Worm (Caenorhabditis elegans) whole organism, L3 larva: ENCODE results near the gene grl-10.

Experiments
- R02D3.7 ChIP-seq: fragments of 150-350 bp; optimal IDR thresholded peaks from 2 replicates; lab custom pipeline; 2014; ENCODE audit warnings: missing biosample characterization, missing genetic modification characterization
- ZK546.5 ChIP-seq: sonication (generic microtip); optimal IDR thresholded peaks from 2 replicates; lab custom pipeline; 2017; ENCODE audit warnings: missing biosample characterization, missing genetic modification characterization
- aly-2 ChIP-seq: fragments of 150-350 bp; optimal IDR thresholded peaks from 2 replicates; lab custom pipeline; 2014; ENCODE audit warnings: missing biosample characterization, missing genetic modification characterization
- ama-1 ChIP-seq: fragments of 150-350 bp; optimal IDR thresholded peaks from 2 replicates; lab custom pipeline; 2018
- ceh-16 ChIP-seq: sonication (generic microtip); optimal IDR thresholded peaks from 2 replicates; lab custom pipeline; 2017; ENCODE audit warnings: missing biosample characterization, missing genetic modification characterization
- ceh-28 ChIP-seq: fragments of 150-350 bp; optimal IDR thresholded peaks from 2 replicates; lab custom pipeline; 2014; ENCODE audit warnings: missing biosample characterization, missing genetic modification reagents, missing genetic modification characterization
- ceh-82 ChIP-seq: fragments of 150-350 bp; optimal IDR thresholded peaks from 2 replicates; lab custom pipeline; 2014; ENCODE audit warnings: missing biosample characterization, missing genetic modification characterization
- ceh-9 ChIP-seq: sonication (generic microtip); optimal IDR thresholded peaks from 2 replicates; lab custom pipeline; 2018; ENCODE audit warnings: missing biosample characterization, missing genetic modification characterization
- daf-12 ChIP-seq: fragments of 150-350 bp; optimal IDR thresholded peaks from 2 replicates; lab custom pipeline; 2014; ENCODE audit warnings: missing biosample characterization, missing genetic modification reagents, missing genetic modification characterization
- egl-27 ChIP-seq: sonication (generic microtip); optimal IDR thresholded peaks from 4 replicates; lab custom pipeline; 2017; ENCODE audit warnings: missing biosample characterization, missing genetic modification reagents, missing genetic modification characterization
- egl-5 ChIP-seq: fragments of 150-350 bp; optimal IDR thresholded peaks from 2 replicates; lab custom pipeline; 2017; ENCODE audit warnings: missing biosample characterization, missing genetic modification reagents, missing genetic modification characterization, inconsistent platforms
- elt-1 ChIP-seq: fragments of 150-350 bp; optimal IDR thresholded peaks from 2 replicates; lab custom pipeline; 2014; ENCODE audit warnings: missing biosample characterization, missing genetic modification characterization
- elt-2 ChIP-seq: sonication (generic microtip); optimal IDR thresholded peaks from 2 replicates; lab custom pipeline; 2016; ENCODE audit warnings: missing genetic modification reagents, mild to moderate bottlenecking, missing genetic modification characterization, missing compliant biosample characterization
- elt-3 ChIP-seq, 3 experiments: fragments of 150-350 bp in 1 of 3; sonication (generic microtip) in 2 of 3; optimal IDR thresholded peaks; 2 replicates in 2 of 3; 4 replicates in 1 of 3; lab custom pipeline; 2014 to 2017; ENCODE audit warnings: missing biosample characterization in 3 of 3, missing genetic modification characterization in 3 of 3
- eor-1 ChIP-seq, 2 experiments: fragments of 150-350 bp; optimal IDR thresholded peaks; 2 replicates each; lab custom pipeline; 2014 to 2018; ENCODE audit warnings: missing biosample characterization in 2 of 2, missing genetic modification characterization in 2 of 2
- fkh-10 ChIP-seq: sonication (generic microtip); optimal IDR thresholded peaks from 2 replicates; lab custom pipeline; 2017; ENCODE audit warnings: missing biosample characterization, missing genetic modification reagents, missing genetic modification characterization
- fkh-2 ChIP-seq: fragments of 150-350 bp; optimal IDR thresholded peaks from 2 replicates; lab custom pipeline; 2014; ENCODE audit warnings: missing biosample characterization, missing genetic modification reagents, missing genetic modification characterization
- fos-1 ChIP-seq: fragments of 150-350 bp; optimal IDR thresholded peaks from 2 replicates; lab custom pipeline; 2014; ENCODE audit warnings: missing biosample characterization, missing genetic modification characterization
- jun-1 ChIP-seq: fragments of 150-350 bp; optimal IDR thresholded peaks from 2 replicates; lab custom pipeline; 2014; ENCODE audit warnings: missing biosample characterization, missing genetic modification reagents, missing genetic modification characterization
- lin-15B ChIP-seq: fragments of 150-350 bp; optimal IDR thresholded peaks from 2 replicates; lab custom pipeline; 2014; ENCODE audit warnings: missing biosample characterization, missing genetic modification characterization
- lin-39 ChIP-seq: fragments of 150-350 bp; optimal IDR thresholded peaks from 2 replicates; lab custom pipeline; 2018; ENCODE audit warnings: missing biosample characterization, missing genetic modification reagents, missing genetic modification characterization
- lsy-12 ChIP-seq: sonication (generic microtip); optimal IDR thresholded peaks from 2 replicates; lab custom pipeline; 2016; ENCODE audit warnings: mild to moderate bottlenecking, missing genetic modification characterization, missing compliant biosample characterization
- mdl-1 ChIP-seq: fragments of 150-350 bp; optimal IDR thresholded peaks from 2 replicates; lab custom pipeline; 2014; ENCODE audit warnings: missing biosample characterization, missing genetic modification characterization
- mml-1 ChIP-seq: fragments of 150-350 bp; sonication (generic microtip); optimal IDR thresholded peaks from 3 replicates; lab custom pipeline; 2014; ENCODE audit warnings: missing biosample characterization, missing genetic modification characterization
- nfya-1 ChIP-seq: sonication (generic microtip); optimal IDR thresholded peaks from 2 replicates; lab custom pipeline; 2017; ENCODE audit warnings: missing genetic modification characterization, mild to moderate bottlenecking, missing compliant biosample characterization, antibody characterized with exemption, moderate library complexity; ENCODE audit not compliant: insufficient read depth
- nhr-11 ChIP-seq: fragments of 150-350 bp; optimal IDR thresholded peaks from 2 replicates; lab custom pipeline; 2014; ENCODE audit warnings: missing biosample characterization, missing genetic modification characterization
- nhr-237 ChIP-seq: fragments of 150-350 bp; optimal IDR thresholded peaks from 2 replicates; lab custom pipeline; 2014; ENCODE audit warnings: missing biosample characterization, missing genetic modification characterization
- nhr-25 ChIP-seq: sonication (generic microtip); optimal IDR thresholded peaks from 2 replicates; lab custom pipeline; 2017; ENCODE audit warnings: missing biosample characterization, missing genetic modification characterization
- nhr-28 ChIP-seq: fragments of 150-350 bp; optimal IDR thresholded peaks from 2 replicates; lab custom pipeline; 2014; ENCODE audit warnings: missing biosample characterization, missing genetic modification characterization
- nhr-43 ChIP-seq: sonication (generic microtip); optimal IDR thresholded peaks from 2 replicates; lab custom pipeline; 2016; ENCODE audit warnings: mild to moderate bottlenecking, missing genetic modification characterization, missing compliant biosample characterization; ENCODE audit not compliant: poor library complexity, severe bottlenecking
- nhr-67 ChIP-seq: fragments of 150-350 bp; optimal IDR thresholded peaks from 2 replicates; lab custom pipeline; 2014; ENCODE audit warnings: missing biosample characterization, missing genetic modification characterization
- nhr-77 ChIP-seq: fragments of 150-350 bp; optimal IDR thresholded peaks from 2 replicates; lab custom pipeline; 2014; ENCODE audit warnings: missing biosample characterization, missing genetic modification characterization
- pha-4 ChIP-seq: fragments of 150-350 bp; optimal IDR thresholded peaks from 2 replicates; lab custom pipeline; 2014; ENCODE audit warnings: missing biosample characterization, missing genetic modification reagents, missing genetic modification characterization
- pqm-1 ChIP-seq: fragments of 150-350 bp; optimal IDR thresholded peaks from 2 replicates; lab custom pipeline; 2017; ENCODE audit warnings: missing biosample characterization, missing genetic modification characterization, inconsistent platforms
- skn-1 ChIP-seq: fragments of 150-350 bp; optimal IDR thresholded peaks from 2 replicates; lab custom pipeline; 2014; ENCODE audit warnings: missing biosample characterization, missing genetic modification characterization
- tbx-2 ChIP-seq: sonication (generic microtip); optimal IDR thresholded peaks from 2 replicates; lab custom pipeline; 2016; ENCODE audit warnings: mild to moderate bottlenecking, missing genetic modification characterization, missing compliant biosample characterization
- zag-1 ChIP-seq: fragments of 150-350 bp; optimal IDR thresholded peaks from 2 replicates; lab custom pipeline; 2014; ENCODE audit warnings: missing biosample characterization, missing genetic modification characterization
- ztf-11 ChIP-seq: fragments of 150-350 bp; optimal IDR thresholded peaks from 2 replicates; lab custom pipeline; 2014; ENCODE audit warnings: missing biosample characterization, missing genetic modification characterization
- ztf-4 ChIP-seq: fragments of 150-350 bp; optimal IDR thresholded peaks from 2 replicates; lab custom pipeline; 2014; ENCODE audit warnings: missing biosample characterization, missing genetic modification characterization

The grl-10 gene

ce11 chrV:7734909-7735308 lies 39.4 kb upstream of the grl-10 start, which contains the start of gene clic-1 (continued):
- TF ChIP-seq nhr-237 (tag; lab: Kevin White, UChicago) (no peak), mml-1 (tag; lab: Kevin White, UChicago) (no peak), pqm-1 (tag; lab: Kevin White, UChicago) (no peak), elt-1 (tag; lab: Kevin White, UChicago) (no peak), eor-1 (tag; optimal IDR thresholded peaks at IDR 0.05; lab: Kevin White, UChicago) (no peak), ztf-4 (tag; lab: Kevin White, UChicago) (no peak), tbx-2 (no peak), fos-1 (tag; lab: Kevin White, UChicago) (no peak), lin-15B (tag; lab: Kevin White, UChicago) (peak; percentile 64), daf-12 (tag; lab: Kevin White, UChicago) (no peak), lsy-12 (tag; lab: Kevin White, UChicago) (no peak), nhr-67 (tag; lab: Kevin White, UChicago) (no peak), nhr-77 (tag; lab: Kevin White, UChicago) (no peak), fkh-10 (peak; percentile 31), nfya-1 (tag; lab: Kevin White, UChicago) (peak; percentile 76), ama-1 (peak; percentile 28)

ce11 chrV:7735319-7735718 lies 39.0 kb upstream of the grl-10 start, which contains the start of gene srr-10:
Gene srr-10 (plus strand): TSS chrV:7735619.
- TF ChIP-seq jun-1 (tag; lab: Kevin White, UChicago), result no peak
- TF ChIP-seq elt-1 (tag; lab: Kevin White, UChicago), result no peak
- no peak for TF ChIP-seq ceh-9 (tag; lab: Kevin White, UChicago)
- TF ChIP-seq zag-1 (tag; lab: Kevin White, UChicago), result no peak
- TF ChIP-seq elt-2 (tag; lab: Kevin White, UChicago), result no peak
- no peak for TF ChIP-seq egl-27 (tag; lab: Kevin White, UChicago)
- TF ChIP-seq tbx-2, result no peak
- TF ChIP-seq ama-1, result no peak
- no peak for TF ChIP-seq ztf-11
- no peak for TF ChIP-seq nhr-77 (tag; lab: Kevin White, UChicago)
- TF ChIP-seq ceh-28, result no peak
- no peak for TF ChIP-seq daf-12 (tag; lab: Kevin White, UChicago)
- TF ChIP-seq egl-5 (tag; lab: Kevin White, UChicago), result no peak
- no peak for TF ChIP-seq mml-1 (tag; lab: Kevin White, UChicago)
- no peak for TF ChIP-seq lin-39 (tag; lab: Kevin White, UChicago)
- TF ChIP-seq lsy-12 (tag; lab: Kevin White, UChicago), result no peak
- TF ChIP-seq ceh-16, result no peak
- TF ChIP-seq fos-1 (tag; lab: Kevin White, UChicago), result no peak

- TF ChIP-seq ceh-82 (tag; lab: Kevin White, UChicago) (no peak), eor-1 (tag; optimal IDR thresholded peaks at IDR 0.05; lab: Kevin White, UChicago) (no peak), ceh-28 (no peak), nhr-11 (tag; lab: Kevin White, UChicago) (no peak), nfya-1 (tag; lab: Kevin White, UChicago) (no peak), pqm-1 (tag; lab: Kevin White, UChicago) (no peak), ztf-11 (no peak), aly-2 (tag; lab: Kevin White, UChicago) (no peak), pha-4 (no peak), zag-1 (tag; lab: Kevin White, UChicago) (no peak), mdl-1 (tag; lab: Kevin White, UChicago) (no peak), nhr-237 (tag; lab: Kevin White, UChicago) (no peak), skn-1 (tag; lab: Kevin White, UChicago) (no peak), ZK546.5 (no peak), nhr-28 (tag; lab: Kevin White, UChicago) (no peak), nhr-25 (tag; lab: Kevin White, UChicago) (no peak), lin-39 (tag; lab: Kevin White, UChicago) (no peak), R02D3.7 (tag; lab: Kevin White, UChicago) (no peak)
Measured at ce11 chrV:7737710-7738109, 36.6 kb upstream of the grl-10 start, which contains the start of gene srr-9. Gene srr-9 (plus strand): TSS chrV:7738010.

DNA sequence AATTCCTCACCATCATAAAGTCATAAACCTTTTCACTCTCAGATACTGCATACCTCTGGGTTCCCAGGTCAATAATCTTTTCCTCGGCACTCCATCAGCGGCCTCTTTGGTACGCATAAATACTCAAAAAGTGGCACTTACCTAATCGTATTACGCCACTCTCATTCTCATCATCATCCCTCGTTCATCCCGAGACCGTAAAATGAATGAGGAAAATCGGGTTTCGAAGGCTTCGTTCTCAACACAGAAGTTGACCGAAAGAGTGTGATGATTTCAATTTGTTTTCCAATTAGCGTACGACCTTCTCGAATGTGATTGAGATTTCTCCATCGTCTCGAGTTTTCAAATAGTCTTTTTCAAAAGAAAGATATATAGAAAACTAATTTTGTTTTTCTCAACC lies 34.4 kb upstream of the grl-10 start:
- TF ChIP-seq jun-1 (tag; lab: Kevin White, UChicago) (no peak), eor-1 (tag; optimal IDR thresholded peaks at IDR 0.05; lab: Kevin White, UChicago) (no peak), nhr-11 (tag; lab: Kevin White, UChicago) (no peak), ceh-28 (no peak), ceh-16 (no peak), daf-12 (tag; lab: Kevin White, UChicago) (no peak), nhr-237 (tag; lab: Kevin White, UChicago) (no peak), fkh-2 (no peak), nhr-43 (tag; lab: Kevin White, UChicago) (no peak), nhr-77 (tag; lab: Kevin White, UChicago) (no peak), R02D3.7 (tag; lab: Kevin White, UChicago) (no peak), elt-3 (tag; optimal IDR thresholded peaks at IDR 0.05; lab: Kevin White, UChicago) (no peak), nfya-1 (tag; lab: Kevin White, UChicago) (no peak), lin-39 (tag; lab: Kevin White, UChicago) (no peak), fkh-10 (no peak), mml-1 (tag; lab: Kevin White, UChicago) (no peak), nhr-67 (tag; lab: Kevin White, UChicago) (no peak)
